Worm (Caenorhabditis elegans): Measurements from ENCODE around the gene C16C10.9.

The C16C10.9 gene

ce11 chrIII:4120386-4120785 lies 36.8 kb downstream of the C16C10.9 start:
- TF ChIP-seq aha-1 (tag) (peak; percentile 66), F44E2.7 (GFP tag; IDR thresholded peaks at IDR 0.05) (no peak), aly-2 (tag; optimal IDR thresholded peaks at IDR 0.05) (no peak), lin-13 (GFP tag; optimal IDR thresholded peaks at IDR 0.05) (no peak)

DNA sequence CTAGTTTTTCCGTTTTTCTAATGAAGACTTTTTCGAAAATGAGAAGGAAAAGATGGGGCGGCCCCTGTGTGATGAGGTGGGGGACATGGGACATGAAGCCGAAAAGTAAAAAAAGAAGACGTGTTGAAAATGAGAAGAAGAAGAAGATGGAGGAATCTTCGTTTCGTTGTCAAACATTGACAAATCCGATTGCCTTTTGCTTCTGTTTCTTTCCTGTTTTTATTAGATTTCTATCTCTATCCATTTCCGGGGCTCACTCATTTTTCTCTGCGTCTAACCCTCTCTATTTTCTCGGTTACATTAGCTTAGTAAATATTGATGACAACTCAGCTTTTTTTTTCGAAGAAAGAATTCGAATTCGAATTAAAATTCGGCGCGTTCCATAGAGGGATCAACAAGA lies 37.5 kb downstream of the C16C10.9 start:
- TF ChIP-seq cey-2 (tag; optimal IDR thresholded peaks at IDR 0.05; ENCODE audit: borderline replicate concordance, insufficient read depth) = no peak
- TF ChIP-seq aha-1 (tag) = peak; percentile 74
- TF ChIP-seq snpc-1.2 (GFP tag; IDR thresholded peaks at IDR 0.05) = no peak
- TF ChIP-seq ces-1 (GFP tag; optimal IDR thresholded peaks at IDR 0.05) = peak; percentile 54

- TF ChIP-seq spr-1 (tag; optimal IDR thresholded peaks at IDR 0.05) = no peak
- no peak for TF ChIP-seq lin-1 (GFP tag; IDR thresholded peaks at IDR 0.05)
- TF ChIP-seq ctbp-1 (GFP tag; IDR thresholded peaks at IDR 0.05) = no peak
- no peak for TF ChIP-seq unc-39 (tag; optimal IDR thresholded peaks at IDR 0.05)
- no peak for TF ChIP-seq attf-4 (tag; optimal IDR thresholded peaks at IDR 0.05)
- TF ChIP-seq R02D3.7 (tag; optimal IDR thresholded peaks at IDR 0.05) = no peak
- TF ChIP-seq tag-97 (GFP tag; IDR thresholded peaks at IDR 0.05) = no peak
- no peak for TF ChIP-seq mep-1 (tag; optimal IDR thresholded peaks at IDR 0.05)
- no peak for TF ChIP-seq ceh-62 (tag; optimal IDR thresholded peaks at IDR 0.05)
- no peak for TF ChIP-seq lin-29 (GFP tag; IDR thresholded peaks at IDR 0.05)
- TF ChIP-seq dmd-6 (GFP tag; IDR thresholded peaks at IDR 0.05) = no peak
- TF ChIP-seq nhr-102 (tag; optimal IDR thresholded peaks at IDR 0.05) = no peak
- no peak for TF ChIP-seq nhr-41 (GFP tag; IDR thresholded peaks at IDR 0.05)
- TF ChIP-seq jun-1 (tag; optimal IDR thresholded peaks at IDR 0.05) = no peak
- no peak for TF ChIP-seq lin-38 (GFP tag; IDR thresholded peaks at IDR 0.05)
- no peak for TF ChIP-seq ces-1 (GFP tag; optimal IDR thresholded peaks at IDR 0.05)
- no peak for TF ChIP-seq ceh-82 (tag; optimal IDR thresholded peaks at IDR 0.05)
- no peak for TF ChIP-seq daf-8 (GFP tag; IDR thresholded peaks at IDR 0.05)
- TF ChIP-seq zag-1 (tag; optimal IDR thresholded peaks at IDR 0.05) = no peak
- no peak for TF ChIP-seq aly-2 (tag; optimal IDR thresholded peaks at IDR 0.05)
These were observed 42.1 kb downstream of the C16C10.9 start, which contains the start of gene unc-103 for ce11 chrIII:4115085-4115484. Gene unc-103, plus strand, starts transcription at chrIII:4115385.

DNA sequence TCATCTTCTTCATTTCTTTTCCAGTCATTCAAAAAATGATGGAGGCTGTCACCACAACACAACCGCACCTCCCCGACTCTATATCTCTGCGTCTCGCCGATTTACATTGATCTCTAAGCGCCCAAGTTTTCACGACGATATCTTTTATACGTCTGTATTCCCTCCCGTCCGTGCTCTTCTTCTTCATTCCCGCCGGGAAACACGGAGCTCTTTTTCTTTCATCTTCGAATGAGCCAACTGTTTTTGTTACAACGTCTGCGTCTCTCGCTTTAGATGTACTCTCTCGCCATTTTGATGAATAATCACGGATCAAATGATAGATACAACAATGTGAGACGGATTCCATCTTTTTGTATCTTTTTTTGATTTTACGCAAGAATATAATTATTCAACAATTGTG lies 43.6 kb downstream of the C16C10.9 start:
- TF ChIP-seq F44E2.7 (GFP tag; IDR thresholded peaks at IDR 0.05) (no peak), hlh-11 (tag; optimal IDR thresholded peaks at IDR 0.05) (peak; percentile 12), daf-16 (GFP tag; optimal IDR thresholded peaks at IDR 0.05) (peak in 1 of 2 experiments; percentile 26), daf-16 (tag; optimal IDR thresholded peaks at IDR 0.05) (no peak), hmg-1.1 (GFP tag; IDR thresholded peaks at IDR 0.05) (0 out of 2 replicates have a peak, but pooled peaks have one; percentile 9), nhr-11 (tag; optimal IDR thresholded peaks at IDR 0.05) (peak; percentile 26), mep-1 (tag; optimal IDR thresholded peaks at IDR 0.05) (no peak), unc-62 (GFP tag; optimal IDR thresholded peaks at IDR 0.05 in 1 of 2) (peak in 1 of 2 experiments; percentile 70), unc-62 (tag; optimal IDR thresholded peaks at IDR 0.05) (no peak)

DNA sequence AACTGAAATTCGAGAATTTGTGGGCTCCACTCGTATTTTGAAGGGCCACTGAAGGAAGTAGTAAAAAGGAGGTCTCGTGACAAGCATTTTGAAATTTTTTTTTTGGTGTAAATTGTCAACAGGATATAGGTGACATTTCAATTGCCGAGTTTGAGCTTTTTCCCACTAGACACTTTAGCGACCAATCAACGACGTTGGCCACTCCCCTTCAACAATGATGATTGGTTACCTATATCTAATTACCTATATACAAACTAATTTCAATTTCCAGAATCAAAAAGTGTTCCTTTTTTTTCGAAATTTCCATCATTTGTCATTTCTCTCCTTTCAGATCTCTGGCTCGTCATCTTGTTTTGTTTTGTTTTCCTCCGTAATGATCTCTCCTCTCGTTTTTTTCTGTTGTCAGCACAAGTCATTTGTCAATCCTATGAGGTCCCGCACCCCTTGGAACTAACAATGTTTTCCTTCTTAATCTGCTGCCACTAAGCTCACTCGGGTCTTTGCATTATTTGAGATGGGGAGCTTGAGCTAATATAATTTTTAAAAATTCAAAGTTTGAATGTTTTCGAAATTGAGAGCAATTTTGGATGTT lies 49.2 kb downstream of the C16C10.9 start:
- no peak for TF ChIP-seq mxl-3 (GFP tag; optimal IDR thresholded peaks at IDR 0.05)
- TF ChIP-seq madf-9 (GFP tag; conservative IDR thresholded peaks at IDR 0.05) = no peak
- TF ChIP-seq T20F7.1 (GFP tag; optimal IDR thresholded peaks at IDR 0.05) = no peak
- no peak for TF ChIP-seq ceh-28 (tag; optimal IDR thresholded peaks at IDR 0.05)
- no peak for TF ChIP-seq php-3 (GFP tag; IDR thresholded peaks at IDR 0.05)
- no peak for TF ChIP-seq F49E8.2 (tag; optimal IDR thresholded peaks at IDR 0.05; ENCODE audit: borderline replicate concordance)
- TF ChIP-seq nhr-10 (tag; optimal IDR thresholded peaks at IDR 0.05) = no peak
- no peak for TF ChIP-seq mep-1 (tag; optimal IDR thresholded peaks at IDR 0.05)
- TF ChIP-seq F37D6.2 (tag; optimal IDR thresholded peaks at IDR 0.05) = no peak
- no peak for TF ChIP-seq aha-1 (tag)
- no peak for TF ChIP-seq lin-39 (tag; optimal IDR thresholded peaks at IDR 0.05)
- TF ChIP-seq skn-1 (tag; optimal IDR thresholded peaks at IDR 0.05) = no peak
- TF ChIP-seq unc-62 (GFP tag; optimal IDR thresholded peaks at IDR 0.05 in 1 of 2) = no peak
- TF ChIP-seq unc-62 (tag; optimal IDR thresholded peaks at IDR 0.05) = no peak
- TF ChIP-seq nhr-102 (tag; optimal IDR thresholded peaks at IDR 0.05) = no peak
- TF ChIP-seq daf-16 (GFP tag; optimal IDR thresholded peaks at IDR 0.05) = no peak
- TF ChIP-seq daf-16 (tag; optimal IDR thresholded peaks at IDR 0.05) = no peak

All from whole organism, L4 larva.